Fruit fly (Drosophila melanogaster) whole organism, embryonic: Measurements from ENCODE around the gene CG11726.

Source experiments
- Ada2b ChIP-seq: fragments of 200-800 bp; sonication (Bioruptor generic); IDR thresholded peaks from 2 replicates; pipeline ENCODE4 v1.3.6; 2022; ENCODE audit warnings: missing biosample characterization, missing genetic modification characterization
- Atf-2 ChIP-seq: fragments of 200-800 bp; sonication (Bioruptor generic); optimal IDR thresholded peaks from 2 replicates; lab custom pipeline; 2016; ENCODE audit warnings: missing biosample characterization, missing genetic modification characterization
- CG11398 ChIP-seq: fragments of 200-800 bp; sonication (Bioruptor generic); optimal IDR thresholded peaks from 2 replicates; lab custom pipeline; 2016; ENCODE audit warnings: missing biosample characterization, missing genetic modification characterization
- CG11695 ChIP-seq: fragments of 200-800 bp; sonication (Bioruptor generic); IDR thresholded peaks from 3 replicates; pipeline ENCODE4 v1.3.6; 2022; ENCODE audit warnings: missing biosample characterization, missing genetic modification characterization
- CG12391 ChIP-seq: fragments of 200-800 bp; sonication (Bioruptor generic); optimal IDR thresholded peaks from 3 replicates; lab custom pipeline; 2018; ENCODE audit warnings: missing biosample characterization, mild to moderate bottlenecking, missing genetic modification characterization, moderate library complexity
- CG13894 ChIP-seq: fragments of 200-800 bp; sonication (Bioruptor generic); optimal IDR thresholded peaks from 3 replicates; lab custom pipeline; 2018; ENCODE audit warnings: missing biosample characterization, mild to moderate bottlenecking, missing genetic modification characterization, moderate library complexity
- CG14441 ChIP-seq: fragments of 200-800 bp; sonication (Bioruptor generic); IDR thresholded peaks from 2 replicates; pipeline ENCODE4 v1.3.6; 2022; ENCODE audit warnings: missing biosample characterization, missing genetic modification characterization
- CG1602 ChIP-seq: fragments of 200-800 bp; sonication (Bioruptor generic); optimal IDR thresholded peaks from 3 replicates; lab custom pipeline; 2016; ENCODE audit warnings: missing biosample characterization, missing genetic modification characterization
- CG17328 ChIP-seq: fragments of 200-800 bp; sonication (Bioruptor generic); IDR thresholded peaks from 2 replicates; pipeline ENCODE4 v1.3.6; 2022; ENCODE audit warnings: missing biosample characterization, missing genetic modification characterization
- CG17361 ChIP-seq: fragments of 200-800 bp; sonication (Bioruptor generic); IDR thresholded peaks from 3 replicates; pipeline ENCODE4 v1.3.6; 2022; ENCODE audit warnings: missing biosample characterization, missing genetic modification characterization
- CG17802 ChIP-seq: fragments of 200-800 bp; sonication (Bioruptor generic); optimal IDR thresholded peaks from 2 replicates; lab custom pipeline; 2018; ENCODE audit warnings: missing biosample characterization, mild to moderate bottlenecking, missing genetic modification characterization, moderate library complexity
- CG18476 ChIP-seq: fragments of 200-800 bp; sonication (Bioruptor generic); optimal IDR thresholded peaks from 2 replicates; lab custom pipeline; 2016; ENCODE audit warnings: missing biosample characterization, mild to moderate bottlenecking, missing genetic modification characterization
- CG2202 ChIP-seq: fragments of 200-800 bp; sonication (Bioruptor generic); optimal IDR thresholded peaks from 2 replicates; lab custom pipeline; 2018; ENCODE audit warnings: missing biosample characterization, mild to moderate bottlenecking, missing genetic modification characterization
- CG2712 ChIP-seq: fragments of 200-800 bp; optimal IDR thresholded peaks from 3 replicates; lab custom pipeline; 2019; ENCODE audit warnings: missing biosample characterization, mild to moderate bottlenecking, missing genetic modification characterization, moderate library complexity
- CG3065 ChIP-seq: fragments of 200-800 bp; sonication (Bioruptor generic); optimal IDR thresholded peaks from 2 replicates; lab custom pipeline; 2016; ENCODE audit warnings: missing biosample characterization, missing genetic modification characterization
- CG3838 ChIP-seq: fragments of 200-800 bp; sonication (Bioruptor generic); optimal IDR thresholded peaks from 3 replicates; lab custom pipeline; 2016; ENCODE audit warnings: missing biosample characterization, missing genetic modification characterization
- CG4360 ChIP-seq: fragments of 200-800 bp; sonication (Bioruptor generic); IDR thresholded peaks from 2 replicates; pipeline ENCODE4 v1.3.6; 2022; ENCODE audit warnings: missing biosample characterization, missing genetic modification characterization
- CG43689 ChIP-seq: fragments of 200-800 bp; sonication (Bioruptor generic); IDR thresholded peaks from 2 replicates; pipeline ENCODE4 v1.3.6; 2022; ENCODE audit warnings: missing biosample characterization, missing genetic modification characterization
- CG4820 ChIP-seq: fragments of 200-800 bp; sonication (Bioruptor generic); optimal IDR thresholded peaks from 3 replicates; lab custom pipeline; 2016; ENCODE audit warnings: missing biosample characterization, missing genetic modification characterization
- CG6791 ChIP-seq: fragments of 200-800 bp; sonication (Bioruptor generic); IDR thresholded peaks from 3 replicates; pipeline ENCODE4 v1.3.6; 2022; ENCODE audit warnings: missing biosample characterization, missing genetic modification characterization; ENCODE audit not compliant: partially characterized antibody
- CG6854 ChIP-seq: fragments of 200-800 bp; sonication (Bioruptor generic); optimal IDR thresholded peaks from 3 replicates; lab custom pipeline; 2017; ENCODE audit warnings: missing biosample characterization, mild to moderate bottlenecking, missing genetic modification characterization
- CG7372 ChIP-seq: fragments of 200-800 bp; sonication (Bioruptor generic); IDR thresholded peaks from 2 replicates; pipeline ENCODE4 v1.3.6; 2022; ENCODE audit warnings: missing biosample characterization, missing genetic modification characterization
- CG8388 ChIP-seq: fragments of 200-800 bp; sonication (Bioruptor generic); optimal IDR thresholded peaks from 2 replicates; lab custom pipeline; 2019; ENCODE audit warnings: missing biosample characterization, mild to moderate bottlenecking, missing genetic modification characterization, moderate library complexity
- CG9797 ChIP-seq: fragments of 200-800 bp; sonication (Bioruptor generic); optimal IDR thresholded peaks from 3 replicates; lab custom pipeline; 2018; ENCODE audit warnings: missing biosample characterization, mild to moderate bottlenecking, missing genetic modification characterization
- CG9817 ChIP-seq: fragments of 200-800 bp; sonication (Bioruptor generic); optimal IDR thresholded peaks from 2 replicates; lab custom pipeline; 2018; ENCODE audit warnings: missing biosample characterization, mild to moderate bottlenecking, missing genetic modification characterization, moderate library complexity
- CkIIα-i1 ChIP-seq: fragments of 200-800 bp; sonication (Bioruptor generic); IDR thresholded peaks from 2 replicates; pipeline ENCODE4 v1.3.6; 2022; ENCODE audit warnings: missing biosample characterization, missing genetic modification characterization
- Dek ChIP-seq: fragments of 200-800 bp; sonication (Bioruptor generic); optimal IDR thresholded peaks from 3 replicates; lab custom pipeline; 2019; ENCODE audit warnings: missing biosample characterization, mild to moderate bottlenecking, missing genetic modification characterization, moderate library complexity
- Gsc ChIP-seq: fragments of 200-800 bp; sonication (Bioruptor generic); IDR thresholded peaks from 2 replicates; pipeline ENCODE4 v1.3.6; 2022; ENCODE audit warnings: missing biosample characterization, missing genetic modification characterization
- Myb ChIP-seq: fragments of 200-800 bp; sonication (Bioruptor generic); optimal IDR thresholded peaks from 2 replicates; lab custom pipeline; 2016; ENCODE audit warnings: missing biosample characterization, missing genetic modification characterization
- NFAT ChIP-seq: fragments of 200-800 bp; sonication (Bioruptor generic); IDR thresholded peaks from 2 replicates; pipeline ENCODE4 v1.3.6; 2022; ENCODE audit warnings: missing biosample characterization, missing genetic modification characterization
- Usf ChIP-seq: fragments of 200-800 bp; sonication (Bioruptor generic); optimal IDR thresholded peaks from 2 replicates; lab custom pipeline; 2017; ENCODE audit warnings: missing genotype, missing biosample characterization, missing genetic modification characterization
- btn ChIP-seq: fragments of 200-800 bp; sonication (Bioruptor generic); optimal IDR thresholded peaks from 2 replicates; lab custom pipeline; 2016; ENCODE audit warnings: missing biosample characterization, missing genetic modification characterization
- caup ChIP-seq: fragments of 200-800 bp; sonication (Bioruptor generic); optimal IDR thresholded peaks from 3 replicates; lab custom pipeline; 2017; ENCODE audit warnings: missing biosample characterization, mild to moderate bottlenecking, missing genetic modification characterization, moderate library complexity; ENCODE audit not compliant: severe bottlenecking
- chm ChIP-seq: fragments of 200-800 bp; sonication (Bioruptor generic); IDR thresholded peaks from 2 replicates; pipeline ENCODE4 v1.3.6; 2022; ENCODE audit warnings: missing biosample characterization, missing genetic modification characterization
- dysf ChIP-seq: fragments of 200-800 bp; sonication (Bioruptor generic); IDR thresholded peaks from 3 replicates; pipeline ENCODE4 v1.3.6; 2022; ENCODE audit warnings: missing biosample characterization, missing genetic modification characterization
- fu2 ChIP-seq: fragments of 200-800 bp; sonication (Bioruptor generic); optimal IDR thresholded peaks from 2 replicates; lab custom pipeline; 2016; ENCODE audit warnings: missing biosample characterization, missing genetic modification characterization
- gce ChIP-seq: fragments of 200-800 bp; sonication (Bioruptor generic); IDR thresholded peaks from 3 replicates; pipeline ENCODE4 v1.3.6; 2022; ENCODE audit warnings: missing biosample characterization, missing genetic modification characterization
- grau ChIP-seq: fragments of 200-800 bp; optimal IDR thresholded peaks from 3 replicates; lab custom pipeline; 2019; ENCODE audit warnings: missing biosample characterization, mild to moderate bottlenecking, missing genetic modification characterization, moderate library complexity
- gro ChIP-seq: fragments of 200-800 bp; sonication (Bioruptor generic); optimal IDR thresholded peaks from 2 replicates; lab custom pipeline; 2016; ENCODE audit warnings: missing biosample characterization, missing genetic modification characterization
- jigr1 ChIP-seq: fragments of 200-800 bp; sonication (Bioruptor generic); IDR thresholded peaks from 3 replicates; pipeline ENCODE4 v1.3.6; 2022; ENCODE audit warnings: missing biosample characterization, missing genetic modification characterization
- jumu ChIP-seq: fragments of 200-800 bp; sonication (Bioruptor generic); optimal IDR thresholded peaks from 3 replicates; lab custom pipeline; 2016; ENCODE audit warnings: missing biosample characterization, missing genetic modification characterization
- nerfin-1 ChIP-seq: fragments of 200-800 bp; sonication (Bioruptor generic); optimal IDR thresholded peaks from 3 replicates; lab custom pipeline; 2019; ENCODE audit warnings: missing biosample characterization, mild to moderate bottlenecking, missing genetic modification characterization, moderate library complexity
- nerfin-2 ChIP-seq: fragments of 200-800 bp; sonication (Bioruptor generic); IDR thresholded peaks from 2 replicates; pipeline ENCODE4 v1.3.6; 2022; ENCODE audit warnings: missing biosample characterization, missing genetic modification characterization; ENCODE audit not compliant: partially characterized antibody
- oc ChIP-seq: fragments of 200-800 bp; sonication (Bioruptor generic); optimal IDR thresholded peaks from 2 replicates; lab custom pipeline; 2018; ENCODE audit warnings: missing biosample characterization, mild to moderate bottlenecking, missing genetic modification characterization, moderate library complexity
- pb ChIP-seq: fragments of 200-800 bp; sonication (Bioruptor generic); optimal IDR thresholded peaks from 3 replicates; lab custom pipeline; 2016; ENCODE audit warnings: missing biosample characterization, missing genetic modification characterization
- pnt ChIP-seq: fragments of 200-800 bp; sonication (Bioruptor generic); optimal IDR thresholded peaks from 3 replicates; lab custom pipeline; 2016; ENCODE audit warnings: missing biosample characterization, missing genetic modification characterization
- pum ChIP-seq: fragments of 200-800 bp; sonication (Bioruptor generic); optimal IDR thresholded peaks from 2 replicates; lab custom pipeline; 2016; ENCODE audit warnings: missing biosample characterization, missing genetic modification characterization
- ranshi ChIP-seq: fragments of 200-800 bp; sonication (Bioruptor generic); IDR thresholded peaks from 2 replicates; pipeline ENCODE4 v1.3.6; 2022; ENCODE audit warnings: missing biosample characterization, missing genetic modification characterization
- usp ChIP-seq: fragments of >200 bp; optimal IDR thresholded peaks from 2 replicates; lab custom pipeline; 2017; ENCODE audit warnings: missing biosample characterization, missing genetic modification characterization
- wor ChIP-seq: fragments of 200-800 bp; sonication (Bioruptor generic); IDR thresholded peaks from 2 replicates; pipeline ENCODE4 v1.3.6; 2022; ENCODE audit warnings: missing biosample characterization, missing genetic modification characterization

The CG11726 gene

dm6 chr3L:11354298-11354757 is 40.2 kb upstream of the CG11726 start (continued):
- TF ChIP-seq fu2 (GFP tag; lab: Kevin White, UChicago) (no peak), CG8388 (GFP tag; lab: Kevin White, UChicago) (peak; percentile 53), CG7372 (no peak), CG3065 (peak; percentile 35), pb (peak; percentile 24), CG4360 (GFP tag; lab: Robert Waterston, UW) (0 out of 2 replicates have a peak, but pooled peaks have one; percentile 20), ranshi (peak; percentile 34; the same call in 1 of the 2 replicates), pnt (GFP tag; lab: Kevin White, UChicago) (peak; percentile 24), CG3838 (GFP tag; lab: Kevin White, UChicago) (peak; percentile 55), btn (GFP tag; lab: Kevin White, UChicago) (peak; percentile 42), CG2202 (tag; lab: Kevin White, UChicago) (peak; percentile 87), Atf-2 (GFP tag; lab: Kevin White, UChicago) (no peak), grau (tag; lab: Kevin White, UChicago) (peak; percentile 50), CG11398 (peak; percentile 70), CG17802 (tag; lab: Kevin White, UChicago) (no peak), oc (tag; lab: Kevin White, UChicago) (peak; percentile 74), CG17328 (GFP tag; lab: Robert Waterston, UW) (no peak; the same call in none of the 2 replicates), CG17361 (GFP tag; lab: Robert Waterston, UW) (peak; percentile 70; the same call in 1 of the 3 replicates), Myb (GFP tag; lab: Kevin White, UChicago) (peak; percentile 21), CG18476 (GFP tag; lab: Kevin White, UChicago) (peak; percentile 58), Usf (GFP tag; lab: Kevin White, UChicago) (peak; percentile 30), CG43689 (GFP tag; lab: Robert Waterston, UW) (no peak; the same call in 1 of the 2 replicates), pum (GFP tag; lab: Kevin White, UChicago) (peak; percentile 21), NFAT (GFP tag; lab: Robert Waterston, UW) (no peak; the same call in 1 of the 2 replicates), Gsc (GFP tag; lab: Robert Waterston, UW) (no peak), CG14441 (GFP tag; lab: Robert Waterston, UW) (no peak; the same call in 1 of the 2 replicates), CG2712 (peak; percentile 71), wor (GFP tag; lab: Robert Waterston, UW) (no peak), CG13894 (peak; percentile 45), nerfin-1 (peak; percentile 71), jigr1 (no peak), CG11695 (peak; percentile 79), gro (peak; percentile 43), CG12391 (tag; lab: Kevin White, UChicago) (peak; percentile 56), CG6854 (GFP tag; lab: Kevin White, UChicago) (peak; percentile 61), CG9817 (tag; lab: Kevin White, UChicago) (no peak), dysf (peak; percentile 39; the same call in 1 of the 3 replicates), Ada2b (GFP tag; lab: Robert Waterston, UW) (0 out of 2 replicates have a peak, but pooled peaks have one; percentile 6), CG9797 (GFP tag; lab: Kevin White, UChicago) (peak; percentile 20), caup (GFP tag; lab: Kevin White, UChicago) (peak; percentile 82), chm (GFP tag; lab: Robert Waterston, UW) (peak; percentile 71; the same call in 1 of the 2 replicates), nerfin-2 (GFP tag; lab: Robert Waterston, UW) (no peak), CG1602 (peak; percentile 53), jumu (GFP tag; lab: Kevin White, UChicago) (no peak), gce (GFP tag; lab: Robert Waterston, UW) (0 out of 3 replicates have a peak, but pooled peaks have one; percentile 46), CG4820 (GFP tag; lab: Kevin White, UChicago) (peak; percentile 22), usp (GFP tag; lab: Kevin White, UChicago) (no peak), Dek (peak; percentile 50), CG6791 (GFP tag; lab: Robert Waterston, UW) (no peak), CkIIα-i1 (GFP tag; lab: Robert Waterston, UW) (no peak)
